Worm (Caenorhabditis elegans): ENCODE data around the gene ctsa-1.2.
A peak's percentile ranks its signal among the peaks of the same experiment; 100 is the strongest.

ctsa-1.2 gene

ce11 chrII:11782493-11782892 lies 43.3 kb downstream of the ctsa-1.2 start, which contains the start of gene F43G6.16 (continued):
- no peak for TF ChIP-seq nhr-179 (tag; optimal IDR thresholded peaks at IDR 0.05)
- peak; percentile 71 for TF ChIP-seq him-1 (tag; optimal IDR thresholded peaks at IDR 0.05)
- TF ChIP-seq tbp1 (GFP tag; optimal IDR thresholded peaks at IDR 0.05) = peak; percentile 53
- TF ChIP-seq ceh-100 (GFP tag; IDR thresholded peaks at IDR 0.05) = peak; percentile 60
- TF ChIP-seq F39B2.1 (GFP tag; IDR thresholded peaks at IDR 0.05) = no peak
- TF ChIP-seq F10E7.11 (tag; optimal IDR thresholded peaks at IDR 0.05) = no peak
- TF ChIP-seq nhr-120 (GFP tag; IDR thresholded peaks at IDR 0.05) = no peak
- peak; percentile 90 for TF ChIP-seq madf-3 (GFP tag; IDR thresholded peaks at IDR 0.05)
- TF ChIP-seq aptf-3 (GFP tag; IDR thresholded peaks at IDR 0.05) = no peak
- no peak for TF ChIP-seq K12H6.12 (tag; optimal IDR thresholded peaks at IDR 0.05)
- no peak for TF ChIP-seq ceh-58 (GFP tag; IDR thresholded peaks at IDR 0.05)
- TF ChIP-seq hlh-26 (GFP tag; conservative IDR thresholded peaks at IDR 0.05) = no peak
- no peak for TF ChIP-seq fkh-3 (tag; optimal IDR thresholded peaks at IDR 0.05)
- TF ChIP-seq F57A8.1 (GFP tag; optimal IDR thresholded peaks at IDR 0.05) = no peak
- TF ChIP-seq K11D2.4 (GFP tag; IDR thresholded peaks at IDR 0.05) = no peak
- no peak for TF ChIP-seq nhr-80 (tag; optimal IDR thresholded peaks at IDR 0.05)
- no peak for TF ChIP-seq lsy-27 (tag; optimal IDR thresholded peaks at IDR 0.05; ENCODE audit: borderline replicate concordance, insufficient read depth)
- TF ChIP-seq zim-3 (tag; optimal IDR thresholded peaks at IDR 0.05) = no peak
- no peak for TF ChIP-seq hlh-12 (tag; optimal IDR thresholded peaks at IDR 0.05)
- no peak for TF ChIP-seq lin-40 (tag; optimal IDR thresholded peaks at IDR 0.05)
- peak; percentile 86 for TF ChIP-seq hsf-1 (GFP tag; IDR thresholded peaks at IDR 0.05)
- peak; percentile 63 for TF ChIP-seq ekl-4 (GFP tag; IDR thresholded peaks at IDR 0.05)
- peak; percentile 97 for TF ChIP-seq ceh-91 (GFP tag; IDR thresholded peaks at IDR 0.05)
- 0 out of 2 replicates have a peak, but pooled peaks have one; percentile 50 for TF ChIP-seq nfyb-1 (GFP tag; IDR thresholded peaks at IDR 0.05)
- peak; percentile 53 for TF ChIP-seq ztf-18 (tag; optimal IDR thresholded peaks at IDR 0.05)
- TF ChIP-seq unc-62 (GFP tag; optimal IDR thresholded peaks at IDR 0.05) = no peak
- no peak for TF ChIP-seq F52B5.7 (tag; optimal IDR thresholded peaks at IDR 0.05)
- TF ChIP-seq akir-1 (GFP tag; optimal IDR thresholded peaks at IDR 0.05) = no peak
- TF ChIP-seq bed-1 (GFP tag; IDR thresholded peaks at IDR 0.05) = no peak
- peak; percentile 78; the same call in 1 of the 2 replicates for TF ChIP-seq B0336.3 (GFP tag; IDR thresholded peaks at IDR 0.05)
- no peak for TF ChIP-seq hmg-20 (GFP tag; IDR thresholded peaks at IDR 0.05)
- no peak for TF ChIP-seq ztf-22 (GFP tag; optimal IDR thresholded peaks at IDR 0.05)
- no peak for TF ChIP-seq nfya-1 (tag; optimal IDR thresholded peaks at IDR 0.05; ENCODE audit: borderline replicate concordance, insufficient read depth)
- no peak for TF ChIP-seq let-607 (tag; optimal IDR thresholded peaks at IDR 0.05)
- peak; percentile 58; the same call in 1 of the 2 replicates for TF ChIP-seq Y79H2A.3 (GFP tag; conservative IDR thresholded peaks at IDR 0.05)
- TF ChIP-seq mes-4 (tag; optimal IDR thresholded peaks at IDR 0.05) = no peak
- no peak for TF ChIP-seq ets-4 (GFP tag; optimal IDR thresholded peaks at IDR 0.05)
- peak; percentile 77 for TF ChIP-seq pbrm-1 (GFP tag; IDR thresholded peaks at IDR 0.05)
- peak; percentile 28; the same call in 1 of the 2 replicates for TF ChIP-seq aptf-2 (GFP tag; conservative IDR thresholded peaks at IDR 0.05)
- no peak for TF ChIP-seq ztf-3 (GFP tag; optimal IDR thresholded peaks at IDR 0.05)
- no peak for TF ChIP-seq ceh-40 (GFP tag; IDR thresholded peaks at IDR 0.05)
- TF ChIP-seq gei-17 (GFP tag; optimal IDR thresholded peaks at IDR 0.05) = no peak
- TF ChIP-seq lsl-1 (GFP tag; optimal IDR thresholded peaks at IDR 0.05) = peak; percentile 99
- TF ChIP-seq F23B12.7 (tag; optimal IDR thresholded peaks at IDR 0.05; ENCODE audit: insufficient read depth) = peak; percentile 74

All from whole organism, young adult.